Fruit fly (Drosophila melanogaster): ENCODE measurements around the gene CG16721.

CG16721 gene

DNA sequence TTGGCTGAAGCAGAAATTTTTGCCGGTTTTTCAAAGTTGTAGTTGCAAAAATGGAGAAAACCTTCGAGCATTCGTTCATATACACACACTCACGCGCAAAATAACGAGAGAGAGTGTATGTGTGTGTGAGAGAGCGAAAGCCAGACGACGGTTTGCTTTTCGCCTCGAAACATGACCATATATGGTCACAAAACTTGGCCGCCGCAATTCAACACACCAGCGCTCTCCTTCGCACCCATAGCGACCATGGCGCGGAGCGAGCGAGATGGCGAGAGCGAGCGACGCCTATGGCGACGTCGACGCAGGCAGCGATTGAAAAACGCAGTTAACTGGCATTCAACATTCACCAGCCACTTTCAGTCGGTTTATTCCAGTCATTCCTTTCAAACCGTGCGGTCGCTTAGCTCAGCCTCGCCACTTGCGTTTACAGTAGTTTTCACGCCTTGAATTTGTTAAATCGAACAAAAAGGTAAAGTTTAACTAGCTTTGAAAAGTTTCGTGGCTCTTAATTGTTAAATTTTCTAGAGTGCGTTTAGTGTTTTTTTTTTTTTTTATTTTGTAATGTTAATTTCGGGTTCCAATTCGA lies 22.1 kb downstream of the CG16721 start (continued):
- TF ChIP-seq CG4707 (GFP tag; optimal IDR thresholded peaks at IDR 0.05) = no peak
- TF ChIP-seq CG31388 (GFP tag; optimal IDR thresholded peaks at IDR 0.05) = no peak
- TF ChIP-seq CG11093 (GFP tag; IDR thresholded peaks at IDR 0.05) = no peak
- no peak for TF ChIP-seq fd96Cb (tag; optimal IDR thresholded peaks at IDR 0.05)
- TF ChIP-seq GATAe (GFP tag; conservative IDR thresholded peaks at IDR 0.05) = no peak
- no peak for TF ChIP-seq ind (GFP tag; optimal IDR thresholded peaks at IDR 0.05)
- TF ChIP-seq prd (optimal IDR thresholded peaks at IDR 0.05) = no peak
- 0 out of 3 replicates have a peak, but pooled peaks have one; percentile 32 for TF ChIP-seq prd (GFP tag; IDR thresholded peaks at IDR 0.05)
- peak; percentile 31 for TF ChIP-seq CG3847 (GFP tag; IDR thresholded peaks at IDR 0.05)
- no peak for TF ChIP-seq hbn (GFP tag; IDR thresholded peaks at IDR 0.05; ENCODE audit: partially characterized antibody)
- TF ChIP-seq ftz-f1 (GFP tag; optimal IDR thresholded peaks at IDR 0.05) = peak; percentile 86
- 0 out of 3 replicates have a peak, but pooled peaks have one; percentile 34 for TF ChIP-seq CG2199 (GFP tag; IDR thresholded peaks at IDR 0.05)
- no peak for TF ChIP-seq CG18619 (GFP tag; optimal IDR thresholded peaks at IDR 0.05)
- TF ChIP-seq CG16779 (GFP tag; IDR thresholded peaks at IDR 0.05) = peak; percentile 58; the same call in 1 of the 2 replicates
- no peak for TF ChIP-seq Hsf (GFP tag; optimal IDR thresholded peaks at IDR 0.05)
- 0 out of 2 replicates have a peak, but pooled peaks have one; percentile 13 for TF ChIP-seq CG42726 (GFP tag; IDR thresholded peaks at IDR 0.05; ENCODE audit: partially characterized antibody)
- TF ChIP-seq CG8388 (GFP tag; optimal IDR thresholded peaks at IDR 0.05) = no peak
- no peak for TF ChIP-seq slp2 (GFP tag; optimal IDR thresholded peaks at IDR 0.05)
- TF ChIP-seq CG10209 (GFP tag; optimal IDR thresholded peaks at IDR 0.05) = peak; percentile 33
- TF ChIP-seq Sox102F (GFP tag; optimal IDR thresholded peaks at IDR 0.05) = no peak
- TF ChIP-seq nmo (GFP tag; optimal IDR thresholded peaks at IDR 0.05) = no peak
- TF ChIP-seq NFAT (GFP tag; IDR thresholded peaks at IDR 0.05) = peak; percentile 32; the same call in 1 of the 2 replicates
- TF ChIP-seq CG32772 (GFP tag; IDR thresholded peaks at IDR 0.05) = no peak
- peak; percentile 77 for TF ChIP-seq Med (GFP tag)
- peak; percentile 5 for TF ChIP-seq HLHmδ (GFP tag; optimal IDR thresholded peaks at IDR 0.05)
- no peak for TF ChIP-seq stc (GFP tag; IDR thresholded peaks at IDR 0.05)
- peak; percentile 48 for TF ChIP-seq CG15479 (GFP tag; optimal IDR thresholded peaks at IDR 0.05)
- no peak for TF ChIP-seq D (optimal IDR thresholded peaks at IDR 0.05)
- TF ChIP-seq D (GFP tag; optimal IDR thresholded peaks at IDR 0.05) = no peak
- peak; percentile 58 for TF ChIP-seq her (GFP tag; optimal IDR thresholded peaks at IDR 0.05)
- TF ChIP-seq Xrp1 (GFP tag; IDR thresholded peaks at IDR 0.05) = peak; percentile 34; the same call in 1 of the 2 replicates
- no peak for TF ChIP-seq CG31224 (GFP tag; IDR thresholded peaks at IDR 0.05)
- no peak for TF ChIP-seq CG4404 (GFP tag; IDR thresholded peaks at IDR 0.05)
- TF ChIP-seq CG32532 (GFP tag; IDR thresholded peaks at IDR 0.05) = 0 out of 2 replicates have a peak, but pooled peaks have one; percentile 18
- TF ChIP-seq sima (GFP tag; optimal IDR thresholded peaks at IDR 0.05) = no peak
- TF ChIP-seq Mrtf (GFP tag; IDR thresholded peaks at IDR 0.05) = peak; percentile 57; the same call in 1 of the 3 replicates
- no peak for TF ChIP-seq CG1024 (GFP tag; IDR thresholded peaks at IDR 0.05)
- peak; percentile 44 for TF ChIP-seq zf30C (GFP tag; optimal IDR thresholded peaks at IDR 0.05)
- no peak for TF ChIP-seq CG9817 (tag; optimal IDR thresholded peaks at IDR 0.05)
- TF ChIP-seq sc (optimal IDR thresholded peaks at IDR 0.05) = no peak
- no peak for TF ChIP-seq sc (GFP tag; optimal IDR thresholded peaks at IDR 0.05)
- peak; percentile 43 for TF ChIP-seq CG8089 (GFP tag; optimal IDR thresholded peaks at IDR 0.05)
- TF ChIP-seq HLH3B (GFP tag; IDR thresholded peaks at IDR 0.05) = no peak
- TF ChIP-seq cad (GFP tag; optimal IDR thresholded peaks at IDR 0.05) = no peak
- no peak for TF ChIP-seq CG14965 (GFP tag; optimal IDR thresholded peaks at IDR 0.05; ENCODE audit: borderline replicate concordance)
- peak; percentile 29 for TF ChIP-seq CG9876 (GFP tag; optimal IDR thresholded peaks at IDR 0.05)
- no peak for TF ChIP-seq HHEX (GFP tag; optimal IDR thresholded peaks at IDR 0.05)
- peak; percentile 19 for TF ChIP-seq mam (GFP tag; optimal IDR thresholded peaks at IDR 0.05)
- no peak for TF ChIP-seq gt (GFP tag; IDR thresholded peaks at IDR 0.05)
- TF ChIP-seq CG17359 (tag; optimal IDR thresholded peaks at IDR 0.05) = peak; percentile 6
- TF ChIP-seq ara (GFP tag; IDR thresholded peaks at IDR 0.05) = peak; percentile 29; the same call in 1 of the 2 replicates
